Worm (Caenorhabditis elegans) whole organism, late embryonic: ENCODE measurements around the gene ears-2.

Source experiments
- C08G9.2 ChIP-seq: sonication (generic microtip); optimal IDR thresholded peaks from 2 replicates; lab custom pipeline; 2016; ENCODE audit warnings: mild to moderate bottlenecking, missing genetic modification characterization, moderate library complexity, missing compliant biosample characterization
- C38D4.7 ChIP-seq: fragments of 200-800 bp; sonication (Bioruptor generic); optimal IDR thresholded peaks from 2 replicates; lab custom pipeline; 2018; ENCODE audit warnings: mild to moderate bottlenecking, missing genetic modification characterization, moderate library complexity, missing compliant biosample characterization
- F13H6.1 ChIP-seq: sonication (generic microtip); optimal IDR thresholded peaks from 2 replicates; lab custom pipeline; 2016; ENCODE audit warnings: missing genetic modification characterization, missing compliant biosample characterization
- K02D7.2 ChIP-seq: sonication (generic microtip); optimal IDR thresholded peaks from 2 replicates; lab custom pipeline; 2017; ENCODE audit warnings: mild to moderate bottlenecking, missing genetic modification characterization, missing compliant biosample characterization
- T23F11.4 ChIP-seq: fragments of 200-800 bp; sonication (Bioruptor generic); optimal IDR thresholded peaks from 2 replicates; lab custom pipeline; 2018; ENCODE audit warnings: mild to moderate bottlenecking, missing genetic modification characterization, missing compliant biosample characterization
- Y22D7AL.16 ChIP-seq: sonication (generic microtip); optimal IDR thresholded peaks from 2 replicates; lab custom pipeline; 2016; ENCODE audit warnings: missing genetic modification characterization, missing compliant biosample characterization
- ceh-14 ChIP-seq: sonication (generic microtip); optimal IDR thresholded peaks from 2 replicates; lab custom pipeline; 2016; ENCODE audit warnings: missing genotype, missing genetic modification characterization, missing compliant biosample characterization
- ceh-18 ChIP-seq: sonication (generic microtip); optimal IDR thresholded peaks from 2 replicates; lab custom pipeline; 2016; ENCODE audit warnings: missing genetic modification characterization, missing compliant biosample characterization
- ceh-19 ChIP-seq: fragments of 200-800 bp; sonication (Bioruptor generic); optimal IDR thresholded peaks from 2 replicates; lab custom pipeline; 2018; ENCODE audit warnings: mild to moderate bottlenecking, missing genetic modification characterization, missing compliant biosample characterization
- ceh-2 ChIP-seq: sonication (generic microtip); optimal IDR thresholded peaks from 2 replicates; lab custom pipeline; 2016; ENCODE audit warnings: missing genotype, missing genetic modification characterization, missing compliant biosample characterization
- ceh-24 ChIP-seq: sonication (generic microtip); optimal IDR thresholded peaks from 2 replicates; lab custom pipeline; 2016; ENCODE audit warnings: mild to moderate bottlenecking, missing genetic modification characterization, missing compliant biosample characterization
- ceh-31 ChIP-seq: sonication (generic microtip); optimal IDR thresholded peaks from 2 replicates; lab custom pipeline; 2016; ENCODE audit warnings: missing genetic modification characterization, missing compliant biosample characterization
- ceh-34 ChIP-seq: sonication (generic microtip); optimal IDR thresholded peaks from 2 replicates; lab custom pipeline; 2016; ENCODE audit warnings: mild to moderate bottlenecking, missing genetic modification characterization, missing compliant biosample characterization
- ceh-45 ChIP-seq: fragments of 200-800 bp; sonication (Bioruptor generic); IDR thresholded peaks from 2 replicates; pipeline ENCODE4 v1.3.6; 2022; ENCODE audit warnings: missing genetic modification reagents, missing genetic modification characterization, missing compliant biosample characterization
- ceh-48 ChIP-seq: sonication (generic microtip); optimal IDR thresholded peaks from 2 replicates; lab custom pipeline; 2016; ENCODE audit warnings: missing genetic modification characterization, inconsistent platforms, missing compliant biosample characterization
- che-1 ChIP-seq: sonication (generic microtip); optimal IDR thresholded peaks from 2 replicates; lab custom pipeline; 2016; ENCODE audit warnings: mild to moderate bottlenecking, missing genetic modification characterization, missing compliant biosample characterization
- elt-2 ChIP-seq: sonication (generic microtip); optimal IDR thresholded peaks from 2 replicates; lab custom pipeline; 2016; ENCODE audit warnings: missing genetic modification reagents, missing genetic modification characterization, missing compliant biosample characterization
- fkh-6 ChIP-seq: sonication (generic microtip); optimal IDR thresholded peaks from 2 replicates; lab custom pipeline; 2016; ENCODE audit warnings: missing genetic modification characterization, missing compliant biosample characterization
- gmeb-2 ChIP-seq: sonication (generic microtip); optimal IDR thresholded peaks from 2 replicates; lab custom pipeline; 2016; ENCODE audit warnings: missing genetic modification characterization, inconsistent platforms, missing compliant biosample characterization
- hlh-13 ChIP-seq: fragments of 200-800 bp; sonication (Bioruptor generic); optimal IDR thresholded peaks from 2 replicates; lab custom pipeline; 2018; ENCODE audit warnings: mild to moderate bottlenecking, missing genetic modification characterization, missing compliant biosample characterization
- hlh-15 ChIP-seq: sonication (generic microtip); optimal IDR thresholded peaks from 2 replicates; lab custom pipeline; 2016; ENCODE audit warnings: missing genetic modification characterization, missing compliant biosample characterization
- hlh-30 ChIP-seq: sonication (generic microtip); optimal IDR thresholded peaks from 2 replicates; lab custom pipeline; 2017; ENCODE audit warnings: antibody characterized with exemption, missing genetic modification characterization, missing compliant biosample characterization; ENCODE audit not compliant: insufficient read depth
- hlh-6 ChIP-seq: sonication (generic microtip); optimal IDR thresholded peaks from 2 replicates; lab custom pipeline; 2016; ENCODE audit warnings: missing genotype, missing genetic modification characterization, missing compliant biosample characterization
- nfya-1 ChIP-seq: sonication (generic microtip); optimal IDR thresholded peaks from 2 replicates; lab custom pipeline; 2017; ENCODE audit warnings: missing genetic modification characterization, mild to moderate bottlenecking, missing compliant biosample characterization, antibody characterized with exemption, moderate library complexity
- nhr-11 ChIP-seq: fragments of 150-350 bp; optimal IDR thresholded peaks from 2 replicates; lab custom pipeline; 2014; ENCODE audit warnings: missing biosample characterization, missing genetic modification characterization
- nhr-232 ChIP-seq: sonication (generic microtip); optimal IDR thresholded peaks from 2 replicates; lab custom pipeline; 2016; ENCODE audit warnings: missing genetic modification characterization, missing compliant biosample characterization
- odd-2 ChIP-seq: sonication (generic microtip); optimal IDR thresholded peaks from 2 replicates; lab custom pipeline; 2017; ENCODE audit warnings: antibody characterized with exemption, mild to moderate bottlenecking, missing genetic modification characterization, missing compliant biosample characterization
- pax-1 ChIP-seq: fragments of 150-350 bp; optimal IDR thresholded peaks from 2 replicates; lab custom pipeline; 2014; ENCODE audit warnings: missing biosample characterization, missing genetic modification characterization
- pha-2 ChIP-seq: sonication (generic microtip); optimal IDR thresholded peaks from 2 replicates; lab custom pipeline; 2017; ENCODE audit warnings: mild to moderate bottlenecking, missing genetic modification characterization, missing compliant biosample characterization
- pha-4 ChIP-seq: fragments of 150-350 bp; optimal IDR thresholded peaks from 2 replicates; lab custom pipeline; 2018; ENCODE audit warnings: missing biosample characterization, missing genetic modification reagents, missing genetic modification characterization
- pros-1 ChIP-seq: fragments of 150-350 bp; optimal IDR thresholded peaks from 2 replicates; lab custom pipeline; 2014; ENCODE audit warnings: missing biosample characterization, missing genetic modification reagents, missing genetic modification characterization
- ref-2 ChIP-seq: sonication (generic microtip); optimal IDR thresholded peaks from 2 replicates; lab custom pipeline; 2016; ENCODE audit warnings: missing genetic modification characterization, missing compliant biosample characterization
- sdc-2 ChIP-seq: sonication (generic microtip); optimal IDR thresholded peaks from 2 replicates; lab custom pipeline; 2016; ENCODE audit warnings: missing genotype, missing genetic modification characterization, missing compliant biosample characterization
- sox-2 ChIP-seq: fragments of 200-800 bp; sonication (Bioruptor generic); IDR thresholded peaks from 2 replicates; pipeline ENCODE4 v1.3.6; 2022; ENCODE audit warnings: missing genetic modification reagents, missing genetic modification characterization, missing compliant biosample characterization
- tbx-2 ChIP-seq: sonication (generic microtip); optimal IDR thresholded peaks from 2 replicates; lab custom pipeline; 2016; ENCODE audit warnings: missing genetic modification characterization, missing compliant biosample characterization
- tbx-7 ChIP-seq: sonication (generic microtip); optimal IDR thresholded peaks from 2 replicates; lab custom pipeline; 2016; ENCODE audit warnings: missing genotype, missing genetic modification characterization, missing compliant biosample characterization
- ttx-3 ChIP-seq: sonication (generic microtip); optimal IDR thresholded peaks from 2 replicates; lab custom pipeline; 2016; ENCODE audit warnings: missing genetic modification reagents, missing genetic modification characterization, missing compliant biosample characterization
- unc-3 ChIP-seq, 2 experiments: fragments of 200-800 bp in 1 of 2; sonication (Bioruptor generic) in 1 of 2; sonication (generic microtip) in 1 of 2; conservative IDR thresholded peaks in 1 of 2; optimal IDR thresholded peaks in 1 of 2; 2 replicates each; pipeline versions ENCODE4 v1.3.6 to Lab custom; 2016 to 2022; ENCODE audit warnings: missing compliant biosample characterization in 2 of 2, missing genetic modification characterization in 2 of 2, missing genetic modification reagents in 1 of 2
- unc-42 ChIP-seq: sonication (generic microtip); optimal IDR thresholded peaks from 2 replicates; lab custom pipeline; 2016; ENCODE audit warnings: missing genotype, missing genetic modification characterization, missing compliant biosample characterization
- unc-55 ChIP-seq: sonication (generic microtip); optimal IDR thresholded peaks from 2 replicates; lab custom pipeline; 2017; ENCODE audit warnings: missing biosample characterization, missing genetic modification reagents, missing genetic modification characterization
- zip-5 ChIP-seq: sonication (generic microtip); optimal IDR thresholded peaks from 2 replicates; lab custom pipeline; 2016; ENCODE audit warnings: missing genetic modification characterization, missing compliant biosample characterization

ears-2 gene

ce11 chrIV:372146-372789 lies 18.0 kb downstream of the ears-2 start:
- TF ChIP-seq ceh-31 (tag; lab: Kevin White, UChicago), result peak; percentile 33
- no peak for TF ChIP-seq nhr-232 (tag; lab: Kevin White, UChicago)

- TF ChIP-seq tbx-2 (tag; lab: Kevin White, UChicago), result peak; percentile 18
- no peak for TF ChIP-seq hlh-6 (tag; lab: Kevin White, UChicago)
- no peak for TF ChIP-seq T23F11.4 (GFP tag; lab: Kevin White, UChicago)
- TF ChIP-seq nfya-1 (tag; lab: Kevin White, UChicago), result peak; percentile 27
- peak; percentile 73 for TF ChIP-seq unc-55 (GFP tag; lab: Kevin White, UChicago)
- no peak for TF ChIP-seq odd-2 (tag; lab: Kevin White, UChicago)
- TF ChIP-seq ceh-2 (tag; lab: Kevin White, UChicago), result no peak
- TF ChIP-seq gmeb-2, result no peak
- TF ChIP-seq ttx-3 (tag; lab: Kevin White, UChicago), result no peak
- no peak for TF ChIP-seq elt-2
- no peak for TF ChIP-seq sox-2
- no peak for TF ChIP-seq ceh-24
- no peak for TF ChIP-seq C08G9.2 (tag; lab: Kevin White, UChicago)
- no peak for TF ChIP-seq fkh-6 (tag; lab: Kevin White, UChicago)
- TF ChIP-seq ceh-18 (tag; lab: Kevin White, UChicago), result peak; percentile 6
- TF ChIP-seq ceh-31 (tag; lab: Kevin White, UChicago), result peak; percentile 60
- no peak for TF ChIP-seq zip-5 (tag; lab: Kevin White, UChicago)
- no peak for TF ChIP-seq ceh-45 (GFP tag; lab: Robert Waterston, UW)
- peak; percentile 53 for TF ChIP-seq unc-42
- TF ChIP-seq pha-4, result no peak
- no peak for TF ChIP-seq pax-1
- TF ChIP-seq nhr-232 (tag; lab: Kevin White, UChicago), result no peak
- no peak for TF ChIP-seq nhr-11 (tag; lab: Kevin White, UChicago)
- no peak for TF ChIP-seq ceh-14 (tag; lab: Kevin White, UChicago)
- no peak for TF ChIP-seq ceh-34
- no peak for TF ChIP-seq ref-2 (tag; lab: Kevin White, UChicago)
- TF ChIP-seq F13H6.1, result no peak
These were observed 23.9 kb downstream of the ears-2 start for ce11 chrIV:366406-366805.

- TF ChIP-seq pros-1 (tag; lab: Kevin White, UChicago) (no peak), ceh-48 (no peak), hlh-30 (tag; lab: Kevin White, UChicago) (peak; percentile 28), unc-55 (GFP tag; lab: Kevin White, UChicago) (peak; percentile 11), hlh-6 (tag; lab: Kevin White, UChicago) (no peak), ceh-18 (tag; lab: Kevin White, UChicago) (peak; percentile 16)
These were observed 25.3 kb downstream of the ears-2 start for ce11 chrIV:364983-365382.

ce11 chrIV:343279-343678 lies 47.0 kb downstream of the ears-2 start:
- TF ChIP-seq tbx-7 (no peak), hlh-15 (tag; lab: Kevin White, UChicago) (no peak), ceh-19 (GFP tag; lab: Kevin White, UChicago) (no peak), K02D7.2 (tag; lab: Kevin White, UChicago) (no peak), sdc-2 (tag; lab: Kevin White, UChicago) (no peak), unc-3 (GFP tag; conservative IDR thresholded peaks at IDR 0.05; lab: Robert Waterston, UW) (no peak), unc-3 (tag; optimal IDR thresholded peaks at IDR 0.05; lab: Kevin White, UChicago) (no peak), che-1 (tag; lab: Kevin White, UChicago) (no peak), pha-2 (tag; lab: Kevin White, UChicago) (no peak), Y22D7AL.16 (tag; lab: Kevin White, UChicago) (no peak), pros-1 (tag; lab: Kevin White, UChicago) (no peak), hlh-13 (no peak), ceh-45 (GFP tag; lab: Robert Waterston, UW) (no peak), gmeb-2 (no peak), C38D4.7 (no peak)
